Fruit fly (Drosophila melanogaster): ENCODE data around the gene CG4928.

dm6 chrX:16881015-16881414 is 32.0 kb upstream of the CG4928 start, which contains the start of gene CG4872:
- TF ChIP-seq CG14655 (GFP tag; optimal IDR thresholded peaks at IDR 0.05) (no peak), gl (tag; optimal IDR thresholded peaks at IDR 0.05) (no peak), Pif1B (GFP tag; optimal IDR thresholded peaks at IDR 0.05) (no peak), CG13204 (GFP tag; optimal IDR thresholded peaks at IDR 0.05) (no peak), CG4496 (GFP tag; IDR thresholded peaks at IDR 0.05) (0 out of 3 replicates have a peak, but pooled peaks have one; percentile 20), Ets98B (GFP tag; IDR thresholded peaks at IDR 0.05) (no peak), CG17806 (tag; optimal IDR thresholded peaks at IDR 0.05) (peak; percentile 11), CG15710 (tag; optimal IDR thresholded peaks at IDR 0.05) (peak; percentile 23), Snoo (tag; optimal IDR thresholded peaks at IDR 0.05) (no peak), EcR (GFP tag; optimal IDR thresholded peaks at IDR 0.05) (no peak), CG8301 (tag; optimal IDR thresholded peaks at IDR 0.05) (no peak), fd96Ca (GFP tag; IDR thresholded peaks at IDR 0.05) (no peak), D1 (tag; optimal IDR thresholded peaks at IDR 0.05) (no peak), CG8159 (tag; optimal IDR thresholded peaks at IDR 0.05) (no peak)
